Worm (Caenorhabditis elegans) whole organism, late embryonic: ENCODE results near the gene msp-76.

Source experiments
- fkh-6 ChIP-seq: sonication (generic microtip); optimal IDR thresholded peaks from 2 replicates; lab custom pipeline; 2016; ENCODE audit warnings: missing genetic modification characterization, missing compliant biosample characterization
- hlh-15 ChIP-seq: sonication (generic microtip); optimal IDR thresholded peaks from 2 replicates; lab custom pipeline; 2016; ENCODE audit warnings: missing genetic modification characterization, missing compliant biosample characterization
- hlh-30 ChIP-seq: sonication (generic microtip); optimal IDR thresholded peaks from 2 replicates; lab custom pipeline; 2017; ENCODE audit warnings: antibody characterized with exemption, missing genetic modification characterization, missing compliant biosample characterization; ENCODE audit not compliant: insufficient read depth
- lim-6 ChIP-seq: sonication (generic microtip); optimal IDR thresholded peaks from 2 replicates; lab custom pipeline; 2016; ENCODE audit warnings: missing genetic modification characterization, missing compliant biosample characterization
- pqm-1 ChIP-seq: sonication (generic microtip); optimal IDR thresholded peaks from 2 replicates; lab custom pipeline; 2016; ENCODE audit warnings: missing genetic modification characterization, missing compliant biosample characterization
- sox-4 ChIP-seq: sonication (generic microtip); optimal IDR thresholded peaks from 2 replicates; lab custom pipeline; 2017; ENCODE audit warnings: mild to moderate bottlenecking, missing genetic modification characterization, inconsistent platforms, missing compliant biosample characterization
- unc-55 ChIP-seq: sonication (generic microtip); optimal IDR thresholded peaks from 2 replicates; lab custom pipeline; 2017; ENCODE audit warnings: missing biosample characterization, missing genetic modification reagents, missing genetic modification characterization

ce11 chrIV:9714264-9714663 lies 25.4 kb downstream of the msp-76 start:
- TF ChIP-seq hlh-30 (tag; lab: Kevin White, UChicago) (no peak), hlh-15 (tag; lab: Kevin White, UChicago) (no peak), fkh-6 (tag; lab: Kevin White, UChicago) (no peak), lim-6 (tag; lab: Kevin White, UChicago) (no peak), unc-55 (GFP tag; lab: Kevin White, UChicago) (no peak), sox-4 (tag; lab: Kevin White, UChicago) (no peak), pqm-1 (no peak)
